Fruit fly (Drosophila melanogaster) whole organism, embryonic: Measurements from ENCODE around the gene CG7781.

Experiments
- Atf-2 ChIP-seq: fragments of 200-800 bp; sonication (Bioruptor generic); optimal IDR thresholded peaks from 2 replicates; lab custom pipeline; 2016; ENCODE audit warnings: missing biosample characterization, missing genetic modification characterization
- Oli ChIP-seq: fragments of 200-800 bp; sonication (Bioruptor generic); optimal IDR thresholded peaks from 2 replicates; lab custom pipeline; 2018; ENCODE audit warnings: missing biosample characterization, mild to moderate bottlenecking, missing genetic modification characterization, moderate library complexity
- Six4 ChIP-seq: fragments of 200-800 bp; sonication (Bioruptor generic); optimal IDR thresholded peaks from 2 replicates; lab custom pipeline; 2016; ENCODE audit warnings: missing biosample characterization, missing genetic modification characterization
- pfk ChIP-seq: fragments of 200-800 bp; sonication (Bioruptor generic); optimal IDR thresholded peaks from 2 replicates; lab custom pipeline; 2018; ENCODE audit warnings: missing biosample characterization, mild to moderate bottlenecking, missing genetic modification characterization, moderate library complexity

DNA sequence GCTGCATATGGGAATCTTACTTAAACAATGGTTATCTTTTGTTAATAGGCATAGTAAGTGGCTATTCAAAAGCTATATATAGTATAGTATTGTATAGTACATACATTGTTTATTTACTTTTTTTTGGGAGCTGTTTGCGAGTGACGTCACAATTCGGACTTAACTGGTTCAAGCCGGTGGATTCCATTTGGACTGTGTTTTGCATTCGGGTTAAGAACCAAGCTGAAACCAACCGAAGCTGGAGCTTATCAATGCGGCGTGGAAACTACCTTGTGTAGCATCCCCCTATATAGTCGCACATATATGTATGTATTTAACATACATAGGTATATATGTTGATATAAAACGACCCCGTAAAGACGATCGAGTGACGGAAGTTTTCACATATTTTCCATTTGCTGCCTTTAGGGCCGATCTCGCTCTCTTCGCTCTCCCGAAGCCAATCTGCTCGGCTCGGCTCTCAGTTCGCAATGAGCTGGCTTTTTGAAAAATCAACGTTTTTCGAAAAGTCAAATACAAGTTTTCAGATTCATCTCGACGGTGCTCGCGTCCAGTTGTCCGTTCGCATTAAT is 3.4 kb upstream of the CG7781 start:
- TF ChIP-seq Oli (tag; lab: Kevin White, UChicago) (no peak), Six4 (GFP tag; lab: Kevin White, UChicago) (no peak), pfk (GFP tag; lab: Kevin White, UChicago) (no peak), Atf-2 (no peak)
